Fruit fly (Drosophila melanogaster) whole organism, embryonic: ENCODE results near the gene mld.

Experiments used
- Bteb2 ChIP-seq: fragments of 200-800 bp; sonication (Bioruptor generic); optimal IDR thresholded peaks from 2 replicates; lab custom pipeline; 2016; ENCODE audit warnings: missing biosample characterization, missing genetic modification characterization
- C15 ChIP-seq: fragments of 200-800 bp; sonication (Bioruptor generic); IDR thresholded peaks from 3 replicates; pipeline ENCODE4 v1.3.6; 2022; ENCODE audit warnings: missing biosample characterization, missing genetic modification characterization
- CG10274 ChIP-seq: fragments of 200-800 bp; sonication (Bioruptor generic); optimal IDR thresholded peaks from 3 replicates; lab custom pipeline; 2017; ENCODE audit warnings: missing biosample characterization, mild to moderate bottlenecking, missing genetic modification characterization
- CG12104 ChIP-seq: fragments of 200-800 bp; sonication (Bioruptor generic); optimal IDR thresholded peaks from 3 replicates; lab custom pipeline; 2016; ENCODE audit warnings: missing biosample characterization, missing genetic modification characterization
- CG13624 ChIP-seq: fragments of 200-800 bp; sonication (Bioruptor generic); optimal IDR thresholded peaks from 2 replicates; lab custom pipeline; 2016; ENCODE audit warnings: missing biosample characterization, missing genetic modification characterization
- CG13775 ChIP-seq: fragments of 200-800 bp; sonication (Bioruptor generic); optimal IDR thresholded peaks from 3 replicates; lab custom pipeline; 2017; ENCODE audit warnings: missing biosample characterization, mild to moderate bottlenecking, missing genetic modification characterization
- CG1603 ChIP-seq: fragments of 200-800 bp; sonication (Bioruptor generic); optimal IDR thresholded peaks from 2 replicates; lab custom pipeline; 2019; ENCODE audit warnings: missing biosample characterization, mild to moderate bottlenecking, missing genetic modification characterization, moderate library complexity
- CG17186 ChIP-seq: fragments of 200-800 bp; sonication (Bioruptor generic); optimal IDR thresholded peaks from 3 replicates; lab custom pipeline; 2017; ENCODE audit warnings: missing biosample characterization, missing genetic modification reagents, missing genetic modification characterization
- CG17612 ChIP-seq: fragments of 200-800 bp; sonication (Bioruptor generic); IDR thresholded peaks from 2 replicates; pipeline ENCODE4 v1.3.6; 2022; ENCODE audit warnings: missing biosample characterization, missing genetic modification characterization
- CG18011 ChIP-seq: fragments of 200-800 bp; sonication (Bioruptor generic); optimal IDR thresholded peaks from 2 replicates; lab custom pipeline; 2017; ENCODE audit warnings: missing biosample characterization, missing genetic modification characterization, mild to moderate bottlenecking, moderate library complexity, missing genotype
- CG18262 ChIP-seq: fragments of 200-800 bp; optimal IDR thresholded peaks from 3 replicates; lab custom pipeline; 2019; ENCODE audit warnings: missing biosample characterization, mild to moderate bottlenecking, missing genetic modification characterization, moderate library complexity
- CG30020 ChIP-seq: fragments of 200-800 bp; optimal IDR thresholded peaks from 2 replicates; lab custom pipeline; 2019; ENCODE audit warnings: missing biosample characterization, mild to moderate bottlenecking, missing genetic modification characterization, moderate library complexity
- CG34422 ChIP-seq: fragments of 200-800 bp; sonication (Bioruptor generic); IDR thresholded peaks from 3 replicates; pipeline ENCODE4 v1.3.6; 2022; ENCODE audit warnings: missing biosample characterization, missing genetic modification characterization
- CG3847 ChIP-seq: fragments of 200-800 bp; sonication (Bioruptor generic); IDR thresholded peaks from 2 replicates; pipeline ENCODE4 v1.3.6; 2022; ENCODE audit warnings: missing biosample characterization, missing genetic modification characterization
- CG4328 ChIP-seq: fragments of 200-800 bp; sonication (Bioruptor generic); optimal IDR thresholded peaks from 3 replicates; lab custom pipeline; 2017; ENCODE audit warnings: missing biosample characterization, missing genetic modification reagents, missing genetic modification characterization
- CG4424 ChIP-seq: fragments of 200-800 bp; sonication (Bioruptor generic); optimal IDR thresholded peaks from 3 replicates; lab custom pipeline; 2016; ENCODE audit warnings: missing biosample characterization, missing genetic modification characterization
- CG8359 ChIP-seq: fragments of 200-800 bp; sonication (Bioruptor generic); optimal IDR thresholded peaks from 2 replicates; lab custom pipeline; 2017; ENCODE audit warnings: missing biosample characterization, mild to moderate bottlenecking, missing genetic modification characterization, borderline replicate concordance
- CoRest ChIP-seq: fragments of 200-800 bp; sonication (Bioruptor generic); optimal IDR thresholded peaks from 3 replicates; lab custom pipeline; 2018; ENCODE audit warnings: missing biosample characterization, mild to moderate bottlenecking, missing genetic modification characterization, moderate library complexity
- E2f2 ChIP-seq: fragments of 200-800 bp; sonication (Bioruptor generic); IDR thresholded peaks from 2 replicates; pipeline ENCODE4 v1.3.6; 2022; ENCODE audit warnings: missing biosample characterization, missing genetic modification characterization
- Ets65A ChIP-seq: fragments of 200-800 bp; sonication (Bioruptor generic); peaks from one replicate; lab custom pipeline; 2016; ENCODE audit warnings: missing biosample characterization, missing genetic modification characterization
- Fer2 ChIP-seq: fragments of 200-800 bp; sonication (Bioruptor generic); optimal IDR thresholded peaks from 2 replicates; lab custom pipeline; 2018; ENCODE audit warnings: missing biosample characterization, mild to moderate bottlenecking, missing genetic modification characterization, moderate library complexity
- Hand ChIP-seq: fragments of 200-800 bp; sonication (Bioruptor generic); optimal IDR thresholded peaks from 2 replicates; lab custom pipeline; 2017; ENCODE audit warnings: mild to moderate bottlenecking, missing biosample characterization, missing genetic modification reagents, missing genetic modification characterization
- Hr51 ChIP-seq, 2 experiments: fragments of 200-800 bp; sonication (Bioruptor generic); optimal IDR thresholded peaks; 2 replicates in 1 of 2; 3 replicates in 1 of 2; lab custom pipeline; 2016 to 2018; ENCODE audit warnings: missing biosample characterization in 2 of 2, missing genetic modification characterization in 2 of 2, mild to moderate bottlenecking in 1 of 2, moderate library complexity in 1 of 2
- Hsf ChIP-seq: fragments of 200-800 bp; sonication (Bioruptor generic); optimal IDR thresholded peaks from 3 replicates; lab custom pipeline; 2016; ENCODE audit warnings: missing biosample characterization, missing genetic modification characterization
- Lhr ChIP-seq: fragments of 200-800 bp; sonication (Bioruptor generic); optimal IDR thresholded peaks from 3 replicates; lab custom pipeline; 2017; ENCODE audit warnings: mild to moderate bottlenecking, missing biosample characterization, missing genetic modification reagents, missing genetic modification characterization
- Myb ChIP-seq: fragments of 200-800 bp; sonication (Bioruptor generic); optimal IDR thresholded peaks from 2 replicates; lab custom pipeline; 2016; ENCODE audit warnings: missing biosample characterization, missing genetic modification characterization
- NC2β ChIP-seq: fragments of 200-800 bp; sonication (Bioruptor generic); optimal IDR thresholded peaks from 2 replicates; lab custom pipeline; 2016; ENCODE audit warnings: missing biosample characterization, missing genetic modification characterization
- Rfx ChIP-seq: fragments of 200-800 bp; sonication (Bioruptor generic); IDR thresholded peaks from 2 replicates; pipeline ENCODE4 v1.3.6; 2022; ENCODE audit warnings: missing biosample characterization, missing genetic modification characterization
- Xbp1 ChIP-seq: fragments of 200-800 bp; sonication (Bioruptor generic); optimal IDR thresholded peaks from 3 replicates; lab custom pipeline; 2016; ENCODE audit warnings: missing biosample characterization, mild to moderate bottlenecking, missing genetic modification characterization
- bsh ChIP-seq, 2 experiments: fragments of 200-800 bp; sonication (Bioruptor generic); optimal IDR thresholded peaks; 2 replicates each; lab custom pipeline; 2017 to 2018; ENCODE audit warnings: mild to moderate bottlenecking in 2 of 2, missing biosample characterization in 2 of 2, missing genetic modification characterization in 2 of 2, moderate library complexity in 1 of 2
- cato ChIP-seq: fragments of 200-800 bp; sonication (Bioruptor generic); optimal IDR thresholded peaks from 2 replicates; lab custom pipeline; 2016; ENCODE audit warnings: missing biosample characterization, missing genetic modification characterization, borderline replicate concordance
- chinmo ChIP-seq: fragments of 200-800 bp; sonication (Bioruptor generic); IDR thresholded peaks from 4 replicates; pipeline ENCODE4 v1.3.6; 2022; ENCODE audit warnings: missing biosample characterization, missing genetic modification characterization; ENCODE audit not compliant: partially characterized antibody
- chm ChIP-seq: fragments of 200-800 bp; sonication (Bioruptor generic); IDR thresholded peaks from 2 replicates; pipeline ENCODE4 v1.3.6; 2022; ENCODE audit warnings: missing biosample characterization, missing genetic modification characterization
- dimm ChIP-seq: fragments of 200-800 bp; sonication (Bioruptor generic); IDR thresholded peaks from 2 replicates; pipeline ENCODE4 v1.3.6; 2022; ENCODE audit warnings: missing biosample characterization, missing genetic modification characterization
- esg ChIP-seq: fragments of 200-800 bp; sonication (Bioruptor generic); conservative IDR thresholded peaks from 2 replicates; pipeline ENCODE4 v1.3.6; 2022; ENCODE audit warnings: missing biosample characterization, missing genetic modification characterization
- fd96Cb ChIP-seq: fragments of 200-800 bp; sonication (Bioruptor generic); optimal IDR thresholded peaks from 2 replicates; lab custom pipeline; 2018; ENCODE audit warnings: missing biosample characterization, mild to moderate bottlenecking, missing genetic modification characterization, moderate library complexity
- gro ChIP-seq: fragments of 200-800 bp; sonication (Bioruptor generic); optimal IDR thresholded peaks from 2 replicates; lab custom pipeline; 2016; ENCODE audit warnings: missing biosample characterization, missing genetic modification characterization
- her ChIP-seq: fragments of 200-800 bp; sonication (Bioruptor generic); optimal IDR thresholded peaks from 2 replicates; lab custom pipeline; 2016; ENCODE audit warnings: missing biosample characterization, missing genetic modification characterization
- inv ChIP-seq: fragments of 200-800 bp; sonication (Bioruptor generic); IDR thresholded peaks from 2 replicates; pipeline ENCODE4 v1.3.6; 2022; ENCODE audit warnings: missing biosample characterization, missing genetic modification characterization; ENCODE audit not compliant: partially characterized antibody
- kay ChIP-seq: fragments of 200-800 bp; sonication (Bioruptor generic); optimal IDR thresholded peaks from 2 replicates; lab custom pipeline; 2016; ENCODE audit warnings: missing biosample characterization, missing genetic modification characterization
- ken ChIP-seq: fragments of 200-800 bp; sonication (Bioruptor generic); IDR thresholded peaks from 3 replicates; pipeline ENCODE4 v1.3.6; 2022; ENCODE audit warnings: missing biosample characterization, missing genetic modification characterization
- mld ChIP-seq: fragments of 200-800 bp; sonication (Bioruptor generic); IDR thresholded peaks from 3 replicates; pipeline ENCODE4 v1.3.6; 2022; ENCODE audit warnings: missing biosample characterization, missing genetic modification characterization; ENCODE audit not compliant: partially characterized antibody
- pb ChIP-seq: fragments of 200-800 bp; sonication (Bioruptor generic); optimal IDR thresholded peaks from 3 replicates; lab custom pipeline; 2016; ENCODE audit warnings: missing biosample characterization, missing genetic modification characterization
- psq ChIP-seq: fragments of 200-800 bp; sonication (Bioruptor generic); optimal IDR thresholded peaks from 2 replicates; lab custom pipeline; 2017; ENCODE audit warnings: missing biosample characterization, missing genetic modification characterization
- rib ChIP-seq: fragments of 200-800 bp; sonication (Bioruptor generic); IDR thresholded peaks from 2 replicates; pipeline ENCODE4 v1.3.6; 2022; ENCODE audit warnings: missing biosample characterization, missing genetic modification characterization
- slbo ChIP-seq: fragments of 200-800 bp; sonication (Bioruptor generic); IDR thresholded peaks from 2 replicates; pipeline ENCODE4 v1.3.6; 2022; ENCODE audit warnings: missing biosample characterization, missing genetic modification characterization
- slp2 ChIP-seq: fragments of 200-800 bp; sonication (Bioruptor generic); optimal IDR thresholded peaks from 2 replicates; lab custom pipeline; 2016; ENCODE audit warnings: missing biosample characterization, missing genetic modification characterization
- sug ChIP-seq: fragments of 200-800 bp; optimal IDR thresholded peaks from 2 replicates; lab custom pipeline; 2019; ENCODE audit warnings: missing biosample characterization, mild to moderate bottlenecking, missing genetic modification characterization, moderate library complexity
- yki ChIP-seq: fragments of >200 bp; optimal IDR thresholded peaks from 3 replicates; lab custom pipeline; 2018
- zfh1 ChIP-seq: fragments of 200-800 bp; sonication (Bioruptor generic); IDR thresholded peaks from 3 replicates; pipeline ENCODE4 v1.3.6; 2022; ENCODE audit warnings: missing biosample characterization, missing genetic modification characterization

mld gene

dm6 chr3R:24654770-24655322, 69.4 kb downstream of the mld start, which contains the start of the genes CG31125 and CG6695 (continued):
- TF ChIP-seq CG10274 (no peak), rib (GFP tag; lab: Robert Waterston, UW) (no peak), cato (GFP tag; lab: Kevin White, UChicago) (no peak), E2f2 (GFP tag; lab: Robert Waterston, UW) (peak; percentile 92), slp2 (peak; percentile 34), CG4424 (GFP tag; lab: Kevin White, UChicago) (peak; percentile 24), CoRest (tag; lab: Kevin White, UChicago) (peak; percentile 77), kay (peak; percentile 7), Lhr (GFP tag; lab: Kevin White, UChicago) (no peak), sug (tag; lab: Kevin White, UChicago) (no peak), mld (GFP tag; lab: Robert Waterston, UW) (0 out of 3 replicates have a peak, but pooled peaks have one; percentile 66), CG18011 (GFP tag; lab: Kevin White, UChicago) (peak; percentile 21), CG18262 (tag; lab: Kevin White, UChicago) (peak; percentile 56), NC2β (GFP tag; lab: Kevin White, UChicago) (peak; percentile 56), inv (GFP tag; lab: Robert Waterston, UW) (peak; percentile 81), CG12104 (GFP tag; lab: Kevin White, UChicago) (peak; percentile 22), slbo (GFP tag; lab: Robert Waterston, UW) (peak; percentile 67), Bteb2 (GFP tag; lab: Kevin White, UChicago) (peak; percentile 41), bsh (GFP tag; optimal IDR thresholded peaks at IDR 0.05; lab: Kevin White, UChicago) (peak in 1 of 2 experiments; percentile 23), Hsf (GFP tag; lab: Kevin White, UChicago) (peak; percentile 49), chm (GFP tag; lab: Robert Waterston, UW) (no peak), dimm (GFP tag; lab: Robert Waterston, UW) (no peak), Xbp1 (peak; percentile 71), CG17186 (GFP tag; lab: Kevin White, UChicago) (peak; percentile 47), esg (peak; percentile 33; the same call in 1 of the 2 replicates), C15 (GFP tag; lab: Robert Waterston, UW) (no peak), Hand (no peak), ken (peak; percentile 46; the same call in 1 of the 3 replicates), CG13775 (GFP tag; lab: Kevin White, UChicago) (peak; percentile 62), Myb (GFP tag; lab: Kevin White, UChicago) (peak; percentile 96), Fer2 (tag; lab: Kevin White, UChicago) (peak; percentile 2), CG30020 (tag; lab: Kevin White, UChicago) (peak; percentile 54), CG4328 (GFP tag; lab: Kevin White, UChicago) (no peak), her (GFP tag; lab: Kevin White, UChicago) (peak; percentile 53), CG34422 (GFP tag; lab: Robert Waterston, UW) (peak; percentile 61; the same call in 1 of the 3 replicates), Rfx (peak; percentile 75), chinmo (GFP tag; lab: Robert Waterston, UW) (peak; percentile 77; the same call in 1 of the 4 replicates), Ets65A (GFP tag; lab: Kevin White, UChicago) (peak; percentile 96), pb (GFP tag; lab: Kevin White, UChicago) (peak; percentile 33), zfh1 (GFP tag; lab: Robert Waterston, UW) (0 out of 3 replicates have a peak, but pooled peaks have one; percentile 40), CG8359 (GFP tag; lab: Kevin White, UChicago) (no peak), CG1603 (peak; percentile 73), psq (GFP tag; lab: Kevin White, UChicago) (peak; percentile 2), yki (lab: Kevin White, UChicago) (no peak), CG13624 (GFP tag; lab: Kevin White, UChicago) (peak; percentile 68), CG3847 (GFP tag; lab: Robert Waterston, UW) (peak; percentile 56), fd96Cb (tag; lab: Kevin White, UChicago) (no peak), Hr51 (GFP tag; optimal IDR thresholded peaks at IDR 0.05; lab: Kevin White, UChicago) (peak in 1 of 2 experiments; percentile 35), CG17612 (GFP tag; lab: Robert Waterston, UW) (no peak), gro (GFP tag; lab: Kevin White, UChicago) (peak; percentile 85)
